Worm (Caenorhabditis elegans) whole organism, late embryonic: ENCODE data around the gene T05A8.7.

Experiments used
- C08G9.2 ChIP-seq: sonication (generic microtip); optimal IDR thresholded peaks from 2 replicates; lab custom pipeline; 2016; ENCODE audit warnings: mild to moderate bottlenecking, missing genetic modification characterization, moderate library complexity, missing compliant biosample characterization
- F13H6.1 ChIP-seq: sonication (generic microtip); optimal IDR thresholded peaks from 2 replicates; lab custom pipeline; 2016; ENCODE audit warnings: missing genetic modification characterization, missing compliant biosample characterization
- K02D7.2 ChIP-seq: sonication (generic microtip); optimal IDR thresholded peaks from 2 replicates; lab custom pipeline; 2017; ENCODE audit warnings: mild to moderate bottlenecking, missing genetic modification characterization, missing compliant biosample characterization
- T23F11.4 ChIP-seq: fragments of 200-800 bp; sonication (Bioruptor generic); optimal IDR thresholded peaks from 2 replicates; lab custom pipeline; 2018; ENCODE audit warnings: mild to moderate bottlenecking, missing genetic modification characterization, missing compliant biosample characterization
- ama-1 ChIP-seq: fragments of 150-350 bp; optimal IDR thresholded peaks from 2 replicates; lab custom pipeline; 2014
- ceh-18 ChIP-seq: sonication (generic microtip); optimal IDR thresholded peaks from 2 replicates; lab custom pipeline; 2016; ENCODE audit warnings: missing genetic modification characterization, missing compliant biosample characterization
- ceh-2 ChIP-seq: sonication (generic microtip); optimal IDR thresholded peaks from 2 replicates; lab custom pipeline; 2016; ENCODE audit warnings: missing genotype, missing genetic modification characterization, missing compliant biosample characterization
- ceh-48 ChIP-seq: sonication (generic microtip); optimal IDR thresholded peaks from 2 replicates; lab custom pipeline; 2016; ENCODE audit warnings: missing genetic modification characterization, inconsistent platforms, missing compliant biosample characterization
- ceh-6 ChIP-seq: fragments of 200-800 bp; sonication (Bioruptor generic); optimal IDR thresholded peaks from 2 replicates; lab custom pipeline; 2018; ENCODE audit warnings: mild to moderate bottlenecking, missing genetic modification characterization, missing compliant biosample characterization
- che-1 ChIP-seq: sonication (generic microtip); optimal IDR thresholded peaks from 2 replicates; lab custom pipeline; 2016; ENCODE audit warnings: mild to moderate bottlenecking, missing genetic modification characterization, missing compliant biosample characterization
- dmd-4 ChIP-seq: sonication (generic microtip); optimal IDR thresholded peaks from 2 replicates; lab custom pipeline; 2016; ENCODE audit warnings: borderline replicate concordance, missing genetic modification characterization, missing compliant biosample characterization
- elt-2 ChIP-seq: sonication (generic microtip); optimal IDR thresholded peaks from 2 replicates; lab custom pipeline; 2016; ENCODE audit warnings: missing genetic modification reagents, missing genetic modification characterization, missing compliant biosample characterization
- fkh-10 ChIP-seq: fragments of 150-350 bp; optimal IDR thresholded peaks from 2 replicates; lab custom pipeline; 2014; ENCODE audit warnings: missing biosample characterization, missing genetic modification reagents, missing genetic modification characterization
- fkh-6 ChIP-seq: sonication (generic microtip); optimal IDR thresholded peaks from 2 replicates; lab custom pipeline; 2016; ENCODE audit warnings: missing genetic modification characterization, missing compliant biosample characterization
- hlh-30 ChIP-seq: sonication (generic microtip); optimal IDR thresholded peaks from 2 replicates; lab custom pipeline; 2017; ENCODE audit warnings: antibody characterized with exemption, missing genetic modification characterization, missing compliant biosample characterization; ENCODE audit not compliant: insufficient read depth
- hlh-6 ChIP-seq: sonication (generic microtip); optimal IDR thresholded peaks from 2 replicates; lab custom pipeline; 2016; ENCODE audit warnings: missing genotype, missing genetic modification characterization, missing compliant biosample characterization
- hlh-8 ChIP-seq: sonication (generic microtip); optimal IDR thresholded peaks from 2 replicates; lab custom pipeline; 2016; ENCODE audit warnings: missing genotype, missing genetic modification characterization, missing compliant biosample characterization
- pha-4 ChIP-seq: fragments of 150-350 bp; optimal IDR thresholded peaks from 2 replicates; lab custom pipeline; 2018; ENCODE audit warnings: missing biosample characterization, missing genetic modification reagents, missing genetic modification characterization
- rnt-1 ChIP-seq: sonication (generic microtip); optimal IDR thresholded peaks from 2 replicates; lab custom pipeline; 2016; ENCODE audit warnings: missing genetic modification characterization, missing compliant biosample characterization
- unc-42 ChIP-seq: sonication (generic microtip); optimal IDR thresholded peaks from 2 replicates; lab custom pipeline; 2016; ENCODE audit warnings: missing genotype, missing genetic modification characterization, missing compliant biosample characterization

The T05A8.7 gene

DNA sequence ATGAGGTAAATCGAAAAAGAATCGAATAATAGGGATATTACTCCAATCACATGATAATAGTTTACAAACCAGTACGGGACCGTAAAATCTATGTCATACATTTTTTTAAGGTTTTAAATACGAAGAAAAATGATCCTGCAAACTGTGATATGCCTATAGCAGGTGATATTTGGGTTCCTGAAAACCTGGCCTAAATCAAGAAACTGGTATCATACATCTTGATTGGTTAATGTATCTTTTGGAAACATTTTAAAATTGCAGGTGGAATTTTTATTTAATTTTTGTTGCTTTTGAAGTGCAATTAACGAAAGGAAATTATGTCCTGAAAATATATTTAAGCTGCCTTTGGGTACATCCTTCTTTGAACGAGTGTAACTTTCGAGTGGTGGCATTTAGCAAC is 41.9 kb downstream of the T05A8.7 start, which contains the start of gene sri-61:
sri-61 (minus strand) TSS at position 101 of the 400 bp plus-strand sequence.
- TF ChIP-seq C08G9.2 (no peak), elt-2 (tag; lab: Kevin White, UChicago) (no peak), ceh-48 (tag; lab: Kevin White, UChicago) (no peak), fkh-6 (tag; lab: Kevin White, UChicago) (no peak), ceh-2 (tag; lab: Kevin White, UChicago) (no peak), hlh-8 (tag; lab: Kevin White, UChicago) (no peak), pha-4 (no peak)

DNA sequence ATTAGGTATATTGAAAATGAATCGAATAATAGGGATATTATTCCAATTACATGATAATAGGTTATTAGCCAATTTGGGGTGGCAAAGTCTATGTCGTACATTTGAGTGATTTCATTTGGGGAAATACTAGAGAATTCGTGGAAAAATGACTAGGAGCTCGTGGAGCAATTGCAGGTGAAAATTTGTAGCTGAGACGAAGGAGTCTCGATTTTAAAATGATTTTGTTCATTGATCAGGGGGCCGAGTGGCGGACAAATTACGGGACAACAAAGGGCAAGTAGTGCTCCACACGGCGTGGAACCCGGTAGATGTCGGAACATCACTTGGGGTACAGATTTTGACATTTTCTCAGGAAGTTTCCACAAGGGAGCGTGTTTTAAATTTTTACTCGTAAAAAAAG is 43.8 kb downstream of the T05A8.7 start, which contains the start of gene sri-62:
sri-62 (minus strand) TSS at position 101 of the 400 bp plus-strand sequence.
- no peak for TF ChIP-seq T23F11.4 (GFP tag; lab: Kevin White, UChicago)
- TF ChIP-seq hlh-6 = no peak
- TF ChIP-seq rnt-1 (tag; lab: Kevin White, UChicago) = no peak
- TF ChIP-seq K02D7.2 (tag; lab: Kevin White, UChicago) = no peak
- no peak for TF ChIP-seq ceh-6 (GFP tag; lab: Kevin White, UChicago)
- no peak for TF ChIP-seq che-1
- no peak for TF ChIP-seq dmd-4 (tag; lab: Kevin White, UChicago)
- TF ChIP-seq, all 69 proteins: peak for 0

DNA sequence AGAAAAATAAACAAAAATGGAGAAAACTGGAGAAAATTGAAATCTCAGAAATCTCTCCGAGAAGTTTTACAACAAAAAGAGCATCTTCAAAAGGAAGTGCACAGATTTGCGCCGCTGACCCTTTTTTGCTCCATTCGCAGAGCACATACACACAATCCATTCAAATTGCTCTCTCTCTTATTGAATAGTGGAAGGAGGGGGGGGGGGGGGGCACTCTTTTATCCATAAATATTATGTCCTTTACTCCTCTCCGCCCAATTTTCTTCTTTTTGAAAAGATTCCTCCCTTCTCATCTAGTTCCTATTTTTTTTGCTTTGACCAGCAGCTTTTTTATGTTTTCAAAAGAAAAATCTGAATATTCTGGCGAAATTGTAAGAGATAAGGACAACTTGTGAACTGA is 47.1 kb downstream of the T05A8.7 start:
- TF ChIP-seq hlh-30 (tag; lab: Kevin White, UChicago) (no peak), C08G9.2 (no peak), unc-42 (tag; lab: Kevin White, UChicago) (peak; percentile 46), fkh-10 (GFP tag; lab: Kevin White, UChicago) (no peak), ama-1 (lab: Kevin White, UChicago) (no peak), che-1 (no peak)

DNA sequence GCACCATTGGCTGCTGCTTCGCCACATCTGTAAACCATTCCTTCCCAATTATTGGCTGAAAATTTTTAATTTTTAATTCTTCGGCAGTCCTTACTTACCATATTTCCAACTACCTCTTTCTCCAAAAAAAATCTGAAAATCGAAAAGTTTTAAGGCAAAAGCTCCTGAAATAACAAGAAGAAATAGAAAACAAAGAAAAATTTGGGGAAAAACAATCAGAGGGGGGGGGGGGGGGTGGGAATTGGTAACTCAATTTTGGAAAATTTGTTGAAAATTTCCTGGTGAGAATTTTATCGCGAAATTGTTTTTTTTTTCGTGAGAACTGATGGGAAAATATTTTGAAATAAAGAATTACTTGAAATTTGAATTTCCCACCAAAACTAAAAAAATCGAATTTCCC is 49.7 kb downstream of the T05A8.7 start, which contains the start of gene set-11:
set-11 (minus strand) TSS at position 101 of the 400 bp plus-strand sequence.
- TF ChIP-seq fkh-6 (tag; lab: Kevin White, UChicago) = no peak
- no peak for TF ChIP-seq ceh-6 (GFP tag; lab: Kevin White, UChicago)
- TF ChIP-seq ceh-18 (tag; lab: Kevin White, UChicago) = no peak
- no peak for TF ChIP-seq F13H6.1 (tag; lab: Kevin White, UChicago)
- no peak for TF ChIP-seq dmd-4 (tag; lab: Kevin White, UChicago)
